Fruit fly (Drosophila melanogaster) whole organism, embryonic: ENCODE measurements around the gene Cadps.

ENCODE experiments used
- B-H1 ChIP-seq: fragments of 200-800 bp; sonication (Bioruptor generic); IDR thresholded peaks from 3 replicates; pipeline ENCODE4 v1.3.6; 2022; ENCODE audit warnings: missing biosample characterization, missing genetic modification characterization
- CG10462 ChIP-seq: fragments of 200-800 bp; sonication (Bioruptor generic); optimal IDR thresholded peaks from 2 replicates; lab custom pipeline; 2016; ENCODE audit warnings: missing biosample characterization, missing genetic modification characterization
- CG11247 ChIP-seq: fragments of 200-800 bp; sonication (Bioruptor generic); IDR thresholded peaks from 2 replicates; pipeline ENCODE4 v1.3.6; 2022; ENCODE audit warnings: missing biosample characterization, missing genetic modification characterization
- CG12299 ChIP-seq: fragments of 200-800 bp; sonication (Bioruptor generic); optimal IDR thresholded peaks from 2 replicates; lab custom pipeline; 2018; ENCODE audit warnings: missing biosample characterization, mild to moderate bottlenecking, missing genetic modification characterization
- CG13123 ChIP-seq: fragments of 200-800 bp; sonication (Bioruptor generic); optimal IDR thresholded peaks from 2 replicates; lab custom pipeline; 2016; ENCODE audit warnings: missing biosample characterization, missing genetic modification characterization
- CG13296 ChIP-seq: fragments of 200-800 bp; sonication (Bioruptor generic); optimal IDR thresholded peaks from 3 replicates; lab custom pipeline; 2018; ENCODE audit warnings: missing biosample characterization, mild to moderate bottlenecking, missing genetic modification characterization
- CG13424 ChIP-seq: fragments of 200-800 bp; sonication (Bioruptor generic); optimal IDR thresholded peaks from 2 replicates; lab custom pipeline; 2019; ENCODE audit warnings: missing biosample characterization, mild to moderate bottlenecking, missing genetic modification characterization, moderate library complexity
- CG13775 ChIP-seq: fragments of 200-800 bp; sonication (Bioruptor generic); optimal IDR thresholded peaks from 3 replicates; lab custom pipeline; 2017; ENCODE audit warnings: missing biosample characterization, mild to moderate bottlenecking, missing genetic modification characterization
- CG13894 ChIP-seq: fragments of 200-800 bp; sonication (Bioruptor generic); optimal IDR thresholded peaks from 3 replicates; lab custom pipeline; 2018; ENCODE audit warnings: missing biosample characterization, mild to moderate bottlenecking, missing genetic modification characterization, moderate library complexity
- CG14441 ChIP-seq: fragments of 200-800 bp; sonication (Bioruptor generic); IDR thresholded peaks from 2 replicates; pipeline ENCODE4 v1.3.6; 2022; ENCODE audit warnings: missing biosample characterization, missing genetic modification characterization
- CG14667 ChIP-seq: fragments of 200-800 bp; sonication (Bioruptor generic); IDR thresholded peaks from 2 replicates; pipeline ENCODE4 v1.3.6; 2022; ENCODE audit warnings: missing biosample characterization, missing genetic modification characterization
- CG14710 ChIP-seq: fragments of 200-800 bp; sonication (Bioruptor generic); optimal IDR thresholded peaks from 3 replicates; lab custom pipeline; 2019; ENCODE audit warnings: missing biosample characterization, mild to moderate bottlenecking, missing genetic modification characterization, moderate library complexity
- CG15479 ChIP-seq: fragments of 200-800 bp; sonication (Bioruptor generic); optimal IDR thresholded peaks from 3 replicates; lab custom pipeline; 2019; ENCODE audit warnings: missing biosample characterization, mild to moderate bottlenecking, missing genetic modification characterization, moderate library complexity
- CG15514 ChIP-seq: fragments of 200-800 bp; sonication (Bioruptor generic); optimal IDR thresholded peaks from 3 replicates; lab custom pipeline; 2017; ENCODE audit warnings: missing biosample characterization, missing genetic modification characterization, mild to moderate bottlenecking, moderate library complexity, missing genetic modification reagents
- CG15696 ChIP-seq: fragments of 200-800 bp; sonication (Bioruptor generic); optimal IDR thresholded peaks from 2 replicates; lab custom pipeline; 2019; ENCODE audit warnings: missing biosample characterization, mild to moderate bottlenecking, missing genetic modification characterization, moderate library complexity
- CG16813 ChIP-seq: fragments of 200-800 bp; sonication (Bioruptor generic); IDR thresholded peaks from 3 replicates; pipeline ENCODE4 v1.3.6; 2022; ENCODE audit warnings: missing biosample characterization, missing genetic modification characterization; ENCODE audit not compliant: partially characterized antibody
- CG2875 ChIP-seq: fragments of 200-800 bp; sonication (Bioruptor generic); optimal IDR thresholded peaks from 2 replicates; lab custom pipeline; 2017; ENCODE audit warnings: missing biosample characterization, mild to moderate bottlenecking, missing genetic modification characterization, missing genetic modification reagents
- CG31365 ChIP-seq: fragments of 200-800 bp; sonication (Bioruptor generic); optimal IDR thresholded peaks from 2 replicates; lab custom pipeline; 2018; ENCODE audit warnings: missing biosample characterization, mild to moderate bottlenecking, missing genetic modification characterization
- CG31388 ChIP-seq: fragments of 200-800 bp; sonication (Bioruptor generic); optimal IDR thresholded peaks from 2 replicates; lab custom pipeline; 2016; ENCODE audit warnings: missing biosample characterization, missing genetic modification characterization
- CG4854 ChIP-seq: fragments of 200-800 bp; sonication (Bioruptor generic); optimal IDR thresholded peaks from 2 replicates; lab custom pipeline; 2016; ENCODE audit warnings: missing biosample characterization, missing genetic modification characterization, inconsistent platforms
- CG7357 ChIP-seq: fragments of 200-800 bp; sonication (Bioruptor generic); IDR thresholded peaks from 3 replicates; pipeline ENCODE4 v1.3.6; 2022; ENCODE audit warnings: missing biosample characterization, missing genetic modification characterization
- CG7556 ChIP-seq: fragments of 200-800 bp; sonication (Bioruptor generic); optimal IDR thresholded peaks from 2 replicates; lab custom pipeline; 2017; ENCODE audit warnings: missing biosample characterization, mild to moderate bottlenecking, missing genetic modification characterization
- CG7928 ChIP-seq: fragments of 200-800 bp; sonication (Bioruptor generic); optimal IDR thresholded peaks from 2 replicates; lab custom pipeline; 2017; ENCODE audit warnings: missing biosample characterization, mild to moderate bottlenecking, missing genetic modification characterization
- CG8281 ChIP-seq: fragments of 200-800 bp; sonication (Bioruptor generic); optimal IDR thresholded peaks from 2 replicates; lab custom pipeline; 2018; ENCODE audit warnings: missing biosample characterization, mild to moderate bottlenecking, missing genetic modification characterization, moderate library complexity
- CG9437 ChIP-seq: fragments of 200-800 bp; sonication (Bioruptor generic); optimal IDR thresholded peaks from 2 replicates; lab custom pipeline; 2018; ENCODE audit warnings: missing biosample characterization, mild to moderate bottlenecking, missing genetic modification characterization
- CG9609 ChIP-seq: fragments of 200-800 bp; sonication (Bioruptor generic); optimal IDR thresholded peaks from 3 replicates; lab custom pipeline; 2016; ENCODE audit warnings: missing biosample characterization, missing genetic modification characterization
- Dip2 ChIP-seq: fragments of 200-800 bp; sonication (Bioruptor generic); IDR thresholded peaks from 2 replicates; pipeline ENCODE4 v1.3.6; 2022; ENCODE audit warnings: missing biosample characterization, missing genetic modification characterization
- Fer1 ChIP-seq: fragments of 200-800 bp; sonication (Bioruptor generic); optimal IDR thresholded peaks from 2 replicates; lab custom pipeline; 2017; ENCODE audit warnings: missing biosample characterization, mild to moderate bottlenecking, missing genetic modification characterization
- Fer2 ChIP-seq: fragments of 200-800 bp; sonication (Bioruptor generic); optimal IDR thresholded peaks from 2 replicates; lab custom pipeline; 2018; ENCODE audit warnings: missing biosample characterization, mild to moderate bottlenecking, missing genetic modification characterization, moderate library complexity
- Nf-YC ChIP-seq: fragments of 200-800 bp; optimal IDR thresholded peaks from 3 replicates; lab custom pipeline; 2019; ENCODE audit warnings: missing biosample characterization, mild to moderate bottlenecking, missing genetic modification characterization, moderate library complexity
- Ptx1 ChIP-seq: fragments of 200-800 bp; sonication (Bioruptor generic); IDR thresholded peaks from 2 replicates; pipeline ENCODE4 v1.3.6; 2022; ENCODE audit warnings: missing biosample characterization, missing genetic modification characterization
- Ravus ChIP-seq: fragments of 200-800 bp; sonication (Bioruptor generic); IDR thresholded peaks from 2 replicates; pipeline ENCODE4 v1.3.6; 2022; ENCODE audit warnings: missing biosample characterization, missing genetic modification characterization
- Sry-δ ChIP-seq: fragments of 200-800 bp; sonication (Bioruptor generic); optimal IDR thresholded peaks from 2 replicates; lab custom pipeline; 2016; ENCODE audit warnings: missing biosample characterization, missing genetic modification characterization
- bowl ChIP-seq: fragments of 200-800 bp; sonication (Bioruptor generic); IDR thresholded peaks from 2 replicates; pipeline ENCODE4 v1.3.6; 2022; ENCODE audit warnings: missing biosample characterization, missing genetic modification characterization
- croc ChIP-seq: fragments of 200-800 bp; sonication (Bioruptor generic); conservative IDR thresholded peaks from 3 replicates; pipeline ENCODE4 v1.3.6; 2022; ENCODE audit warnings: missing biosample characterization, missing genetic modification characterization
- en ChIP-seq: fragments of 200-800 bp; sonication (Bioruptor generic); optimal IDR thresholded peaks from 2 replicates; lab custom pipeline; 2016; ENCODE audit warnings: missing biosample characterization, missing genetic modification characterization
- fd102C ChIP-seq: fragments of 200-800 bp; sonication (Bioruptor generic); optimal IDR thresholded peaks from 2 replicates; lab custom pipeline; 2018; ENCODE audit warnings: missing biosample characterization, mild to moderate bottlenecking, missing genetic modification characterization, moderate library complexity
- gcm ChIP-seq: fragments of 200-800 bp; sonication (Bioruptor generic); optimal IDR thresholded peaks from 2 replicates; lab custom pipeline; 2019; ENCODE audit warnings: missing biosample characterization, mild to moderate bottlenecking, missing genetic modification characterization, moderate library complexity
- grau ChIP-seq: fragments of 200-800 bp; optimal IDR thresholded peaks from 3 replicates; lab custom pipeline; 2019; ENCODE audit warnings: missing biosample characterization, mild to moderate bottlenecking, missing genetic modification characterization, moderate library complexity
- ind ChIP-seq: fragments of 200-800 bp; sonication (Bioruptor generic); optimal IDR thresholded peaks from 3 replicates; lab custom pipeline; 2016; ENCODE audit warnings: missing biosample characterization, missing genetic modification characterization
- kah ChIP-seq: fragments of 200-800 bp; sonication (Bioruptor generic); optimal IDR thresholded peaks from 2 replicates; lab custom pipeline; 2018; ENCODE audit warnings: missing biosample characterization, mild to moderate bottlenecking, missing genetic modification characterization
- maf-S ChIP-seq: fragments of 200-800 bp; sonication (Bioruptor generic); optimal IDR thresholded peaks from 2 replicates; lab custom pipeline; 2016; ENCODE audit warnings: missing biosample characterization, missing genetic modification characterization
- nau ChIP-seq: fragments of 200-800 bp; sonication (Bioruptor generic); optimal IDR thresholded peaks from 3 replicates; lab custom pipeline; 2017; ENCODE audit warnings: missing biosample characterization, mild to moderate bottlenecking, missing genetic modification characterization, missing genetic modification reagents
- pan ChIP-seq, 4 experiments: fragments of >200 bp in 3 of 4; fragments of 200-800 bp in 1 of 4; sonication (Bioruptor generic) in 1 of 4; optimal IDR thresholded peaks in 3 of 4; IDR thresholded peaks in 1 of 4; 2 replicates each; pipeline versions ENCODE4 v1.3.6 to Lab custom; 2017 to 2022; ENCODE audit warnings: missing biosample characterization in 2 of 4, missing genetic modification characterization in 2 of 4, mixed read lengths in 1 of 4
- pros ChIP-seq: fragments of 200-800 bp; sonication (Bioruptor generic); optimal IDR thresholded peaks from 3 replicates; lab custom pipeline; 2019; ENCODE audit warnings: missing biosample characterization, mild to moderate bottlenecking, missing genetic modification characterization, moderate library complexity
- seq ChIP-seq: fragments of 200-800 bp; sonication (Bioruptor generic); IDR thresholded peaks from 2 replicates; pipeline ENCODE4 v1.3.6; 2022; ENCODE audit warnings: missing biosample characterization, missing genetic modification characterization
- sim ChIP-seq: fragments of 200-800 bp; sonication (Bioruptor generic); IDR thresholded peaks from 2 replicates; pipeline ENCODE4 v1.3.6; 2022; ENCODE audit warnings: missing biosample characterization, missing genetic modification characterization
- slou ChIP-seq: fragments of 200-800 bp; sonication (Bioruptor generic); optimal IDR thresholded peaks from 3 replicates; lab custom pipeline; 2016; ENCODE audit warnings: missing biosample characterization, missing genetic modification characterization
- tll ChIP-seq, 2 experiments: fragments of 200-800 bp in 1 of 2; fragments of >200 bp in 1 of 2; sonication (Bioruptor generic) in 1 of 2; optimal IDR thresholded peaks; 2 replicates each; lab custom pipeline; 2017 to 2019; ENCODE audit warnings: missing biosample characterization in 2 of 2, missing genetic modification characterization in 2 of 2, mild to moderate bottlenecking in 1 of 2, moderate library complexity in 1 of 2
- wdn ChIP-seq: fragments of 200-800 bp; sonication (Bioruptor generic); IDR thresholded peaks from 2 replicates; pipeline ENCODE4 v1.3.6; 2022; ENCODE audit warnings: missing biosample characterization, missing genetic modification characterization

Cadps gene

dm6 chr4:1218723-1219398, 11.8 kb upstream of the Cadps start (continued):
- TF ChIP-seq CG15479 (GFP tag; lab: Kevin White, UChicago) (no peak), Sry-δ (GFP tag; lab: Kevin White, UChicago) (no peak), CG31365 (no peak), CG16813 (GFP tag; lab: Robert Waterston, UW) (no peak), kah (GFP tag; lab: Kevin White, UChicago) (no peak), CG8281 (tag; lab: Kevin White, UChicago) (no peak), CG2875 (GFP tag; lab: Kevin White, UChicago) (no peak), croc (GFP tag; lab: Robert Waterston, UW) (no peak), CG15696 (tag; lab: Kevin White, UChicago) (no peak), CG14667 (GFP tag; lab: Robert Waterston, UW) (no peak), CG13775 (GFP tag; lab: Kevin White, UChicago) (no peak), ind (GFP tag; lab: Kevin White, UChicago) (no peak), CG9437 (GFP tag; lab: Kevin White, UChicago) (no peak), nau (peak; percentile 36), CG9609 (GFP tag; lab: Kevin White, UChicago) (no peak), Ptx1 (GFP tag; lab: Robert Waterston, UW) (no peak), pros (GFP tag; lab: Kevin White, UChicago) (no peak), fd102C (GFP tag; lab: Kevin White, UChicago) (no peak), gcm (no peak), bowl (no peak), CG7928 (GFP tag; lab: Kevin White, UChicago) (no peak), pan (optimal IDR thresholded peaks at IDR 0.05; lab: Kevin White, UChicago) (no peak), pan (GFP tag; optimal IDR thresholded peaks at IDR 0.05 in 1 of 2, IDR thresholded peaks at IDR 0.05 in 1 of 2) (no peak), CG13123 (GFP tag; lab: Kevin White, UChicago) (peak; percentile 2), maf-S (no peak), CG7357 (GFP tag; lab: Robert Waterston, UW) (no peak), CG10462 (no peak), CG13296 (GFP tag; lab: Kevin White, UChicago) (peak; percentile 15), wdn (no peak), slou (no peak), tll (GFP tag; optimal IDR thresholded peaks at IDR 0.05; lab: Kevin White, UChicago) (no peak), sim (GFP tag; lab: Robert Waterston, UW) (no peak), CG4854 (GFP tag; lab: Kevin White, UChicago) (no peak), en (GFP tag; lab: Kevin White, UChicago) (peak; percentile 4), CG31388 (no peak), CG15514 (GFP tag; lab: Kevin White, UChicago) (no peak), Dip2 (no peak), Fer2 (peak; percentile 6), Fer1 (GFP tag; lab: Kevin White, UChicago) (peak; percentile 19), CG12299 (tag; lab: Kevin White, UChicago) (no peak), CG13894 (peak; percentile 28), grau (tag; lab: Kevin White, UChicago) (no peak), B-H1 (GFP tag; lab: Robert Waterston, UW) (no peak), CG13424 (tag; lab: Kevin White, UChicago) (peak; percentile 32), seq (no peak), CG7556 (GFP tag; lab: Kevin White, UChicago) (no peak), CG14441 (GFP tag; lab: Robert Waterston, UW) (no peak), CG11247 (no peak), Nf-YC (peak; percentile 13), CG14710 (tag; lab: Kevin White, UChicago) (no peak), Ravus (no peak)
